Fruit fly (Drosophila melanogaster) whole organism, prepupa: ENCODE results near the gene Syn.

ENCODE experiments used
- CG10631 ChIP-seq: fragments of 200-800 bp; sonication (Bioruptor generic); optimal IDR thresholded peaks from 2 replicates; lab custom pipeline; 2016; ENCODE audit warnings: missing biosample characterization, missing genetic modification characterization
- CG10669 ChIP-seq: fragments of 200-800 bp; sonication (Bioruptor generic); optimal IDR thresholded peaks from 3 replicates; lab custom pipeline; 2018; ENCODE audit warnings: missing biosample characterization, mild to moderate bottlenecking, missing genetic modification characterization, moderate library complexity
- CG11762 ChIP-seq: fragments of 200-800 bp; sonication (Bioruptor generic); optimal IDR thresholded peaks from 3 replicates; lab custom pipeline; 2016; ENCODE audit warnings: missing biosample characterization, missing genetic modification characterization; ENCODE audit not compliant: insufficient read depth
- CG11902 ChIP-seq: fragments of 200-800 bp; sonication (Bioruptor generic); optimal IDR thresholded peaks from 3 replicates; lab custom pipeline; 2016; ENCODE audit warnings: missing biosample characterization, missing genetic modification characterization
- CG15336 ChIP-seq: fragments of 200-800 bp; sonication (Bioruptor generic); IDR thresholded peaks from 2 replicates; pipeline ENCODE4 v1.3.6; 2022; ENCODE audit warnings: missing biosample characterization, missing genetic modification characterization
- CG1621 ChIP-seq: fragments of 200-800 bp; sonication (Bioruptor generic); optimal IDR thresholded peaks from 3 replicates; lab custom pipeline; 2018; ENCODE audit warnings: missing biosample characterization, mild to moderate bottlenecking, missing genetic modification characterization
- CG32006 ChIP-seq: fragments of 200-800 bp; sonication (Bioruptor generic); optimal IDR thresholded peaks from 3 replicates; lab custom pipeline; 2017; ENCODE audit warnings: missing biosample characterization, mild to moderate bottlenecking, missing genetic modification characterization
- CG3919 ChIP-seq: fragments of 200-800 bp; sonication (Bioruptor generic); optimal IDR thresholded peaks from 3 replicates; lab custom pipeline; 2016; ENCODE audit warnings: missing biosample characterization, missing genetic modification characterization
- CG6163 ChIP-seq: fragments of 200-800 bp; sonication (Bioruptor generic); IDR thresholded peaks from 3 replicates; pipeline ENCODE4 v1.3.6; 2022; ENCODE audit warnings: missing biosample characterization, missing genetic modification characterization
- CG6276 ChIP-seq: fragments of 200-800 bp; sonication (Bioruptor generic); optimal IDR thresholded peaks from 2 replicates; lab custom pipeline; 2017; ENCODE audit warnings: missing biosample characterization, mild to moderate bottlenecking, missing genetic modification characterization
- CG6808 ChIP-seq: fragments of 200-800 bp; sonication (Bioruptor generic); optimal IDR thresholded peaks from 3 replicates; lab custom pipeline; 2017; ENCODE audit warnings: missing biosample characterization, missing genetic modification characterization, mild to moderate bottlenecking, moderate library complexity, missing genetic modification reagents
- CG7368 ChIP-seq: fragments of 200-800 bp; sonication (Bioruptor generic); optimal IDR thresholded peaks from 3 replicates; lab custom pipeline; 2016; ENCODE audit warnings: missing biosample characterization, missing genetic modification characterization
- CG8319 ChIP-seq: fragments of 200-800 bp; sonication (Bioruptor generic); optimal IDR thresholded peaks from 3 replicates; lab custom pipeline; 2016; ENCODE audit warnings: missing biosample characterization, missing genetic modification characterization
- CG8632 ChIP-seq: fragments of 200-800 bp; sonication (Bioruptor generic); optimal IDR thresholded peaks from 3 replicates; lab custom pipeline; 2016; ENCODE audit warnings: missing biosample characterization, missing genetic modification characterization
- Eip93F ChIP-seq: fragments of 200-800 bp; sonication (Bioruptor generic); optimal IDR thresholded peaks from 2 replicates; lab custom pipeline; 2016; ENCODE audit warnings: missing biosample characterization, mild to moderate bottlenecking, missing genetic modification characterization
- Ets21C ChIP-seq: fragments of 200-800 bp; sonication (Bioruptor generic); optimal IDR thresholded peaks from 3 replicates; lab custom pipeline; 2016; ENCODE audit warnings: missing biosample characterization, missing genetic modification characterization
- Ets96B ChIP-seq: fragments of 200-800 bp; optimal IDR thresholded peaks from 2 replicates; lab custom pipeline; 2019; ENCODE audit warnings: missing biosample characterization, mild to moderate bottlenecking, missing genetic modification characterization, moderate library complexity
- Hr38 ChIP-seq: sonication (Bioruptor generic); optimal IDR thresholded peaks from 2 replicates; lab custom pipeline; 2016; ENCODE audit warnings: missing biosample characterization, missing genetic modification characterization
- Hr39 ChIP-seq: fragments of 200-800 bp; sonication (Bioruptor generic); optimal IDR thresholded peaks from 2 replicates; lab custom pipeline; 2016; ENCODE audit warnings: missing biosample characterization, missing genetic modification characterization
- Lpt ChIP-seq: fragments of 200-800 bp; sonication (Bioruptor generic); optimal IDR thresholded peaks from 3 replicates; lab custom pipeline; 2016; ENCODE audit warnings: missing biosample characterization, missing genetic modification characterization
- Met ChIP-seq: fragments of 200-800 bp; sonication (Bioruptor generic); optimal IDR thresholded peaks from 3 replicates; lab custom pipeline; 2016; ENCODE audit warnings: missing biosample characterization, missing genetic modification characterization
- OdsH ChIP-seq: fragments of 200-800 bp; sonication (Bioruptor generic); optimal IDR thresholded peaks from 3 replicates; lab custom pipeline; 2016; ENCODE audit warnings: missing biosample characterization, missing genetic modification characterization
- Smox ChIP-seq: fragments of 200-800 bp; sonication (Bioruptor generic); optimal IDR thresholded peaks from 3 replicates; lab custom pipeline; 2016; ENCODE audit warnings: missing biosample characterization, missing genetic modification characterization
- Sox102F ChIP-seq: fragments of 200-800 bp; sonication (Bioruptor generic); optimal IDR thresholded peaks from 2 replicates; lab custom pipeline; 2016; ENCODE audit warnings: missing biosample characterization, mild to moderate bottlenecking, missing genetic modification characterization
- Sox14 ChIP-seq: fragments of 200-800 bp; sonication (Bioruptor generic); optimal IDR thresholded peaks from 3 replicates; lab custom pipeline; 2016; ENCODE audit warnings: missing biosample characterization, missing genetic modification characterization
- Sox15 ChIP-seq: fragments of 200-800 bp; sonication (Bioruptor generic); optimal IDR thresholded peaks from 3 replicates; lab custom pipeline; 2016; ENCODE audit warnings: missing biosample characterization, missing genetic modification characterization
- achi ChIP-seq: fragments of 200-800 bp; sonication (Bioruptor generic); optimal IDR thresholded peaks from 3 replicates; lab custom pipeline; 2016; ENCODE audit warnings: missing biosample characterization, missing genetic modification characterization
- acj6 ChIP-seq: fragments of 200-800 bp; sonication (Bioruptor generic); optimal IDR thresholded peaks from 3 replicates; lab custom pipeline; 2016; ENCODE audit warnings: missing biosample characterization, missing genetic modification characterization
- cyc ChIP-seq: fragments of 200-800 bp; sonication (Bioruptor generic); optimal IDR thresholded peaks from 3 replicates; lab custom pipeline; 2016; ENCODE audit warnings: missing biosample characterization, missing genetic modification characterization
- esn ChIP-seq: fragments of 200-800 bp; sonication (Bioruptor generic); optimal IDR thresholded peaks from 2 replicates; lab custom pipeline; 2016; ENCODE audit warnings: missing biosample characterization, mild to moderate bottlenecking, missing genetic modification characterization, moderate library complexity
- fd59A ChIP-seq: fragments of 200-800 bp; sonication (Bioruptor generic); optimal IDR thresholded peaks from 2 replicates; lab custom pipeline; 2017; ENCODE audit warnings: missing biosample characterization, mild to moderate bottlenecking, missing genetic modification characterization, missing genetic modification reagents
- fkh ChIP-seq: fragments of 200-800 bp; sonication (Bioruptor generic); optimal IDR thresholded peaks from 3 replicates; lab custom pipeline; 2017; ENCODE audit warnings: missing biosample characterization, mild to moderate bottlenecking, missing genetic modification characterization, moderate library complexity
- net ChIP-seq: fragments of 200-800 bp; sonication (Bioruptor generic); optimal IDR thresholded peaks from 3 replicates; lab custom pipeline; 2016; ENCODE audit warnings: missing biosample characterization, missing genetic modification characterization
- pdm3 ChIP-seq: fragments of 200-800 bp; sonication (Bioruptor generic); optimal IDR thresholded peaks from 3 replicates; lab custom pipeline; 2016; ENCODE audit warnings: missing biosample characterization, missing genetic modification characterization
- salr ChIP-seq, 2 experiments: fragments of 200-800 bp; sonication (Bioruptor generic); optimal IDR thresholded peaks; 3 replicates each; lab custom pipeline; 2016 to 2018; ENCODE audit warnings: missing biosample characterization in 2 of 2, missing genetic modification characterization in 2 of 2, mild to moderate bottlenecking in 1 of 2
- ss ChIP-seq, 2 experiments: fragments of 200-800 bp; sonication (Bioruptor generic); optimal IDR thresholded peaks; 2 replicates in 1 of 2; 3 replicates in 1 of 2; lab custom pipeline; 2017 to 2018; ENCODE audit warnings: mild to moderate bottlenecking in 2 of 2, missing biosample characterization in 2 of 2, missing genetic modification characterization in 2 of 2, moderate library complexity in 1 of 2
- vri ChIP-seq: fragments of 200-800 bp; sonication (Bioruptor generic); optimal IDR thresholded peaks from 3 replicates; lab custom pipeline; 2016; ENCODE audit warnings: missing biosample characterization, mild to moderate bottlenecking, missing genetic modification characterization

Syn gene

DNA sequence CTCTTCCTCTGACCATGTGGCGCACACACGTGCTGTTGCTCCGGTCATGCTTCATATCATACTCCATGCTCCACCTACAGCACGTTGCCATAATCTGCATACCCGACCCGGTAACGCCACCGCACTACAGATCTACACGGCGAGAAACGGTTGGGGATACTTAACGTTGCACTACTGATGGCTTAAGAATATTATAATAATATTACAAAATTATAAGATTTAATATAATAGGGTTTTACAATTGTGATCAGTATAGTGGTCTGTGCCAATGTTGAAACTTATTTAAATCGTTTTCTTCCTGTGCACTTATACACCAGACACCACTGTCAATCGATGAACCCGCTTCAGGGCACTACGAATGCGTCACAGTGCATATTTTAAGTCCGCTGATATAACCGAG is 22.9 kb downstream of the Syn start (continued):
- TF ChIP-seq CG15336 (GFP tag; lab: Robert Waterston, UW) (peak; percentile 85), OdsH (GFP tag; lab: Kevin White, UChicago) (peak; percentile 90), Ets21C (GFP tag; lab: Kevin White, UChicago) (no peak), fd59A (peak; percentile 90), CG7368 (peak; percentile 87), Smox (GFP tag; lab: Kevin White, UChicago) (peak; percentile 42), CG6276 (GFP tag; lab: Kevin White, UChicago) (peak; percentile 81), Met (peak; percentile 64), CG10669 (GFP tag; lab: Kevin White, UChicago) (peak; percentile 94), ss (GFP tag; optimal IDR thresholded peaks at IDR 0.05; lab: Kevin White, UChicago) (peak; percentile 88 to 93), salr (GFP tag; optimal IDR thresholded peaks at IDR 0.05; lab: Kevin White, UChicago) (peak; percentile 80 to 89), CG11762 (peak; percentile 85), pdm3 (GFP tag; lab: Kevin White, UChicago) (peak; percentile 75), achi (GFP tag; lab: Kevin White, UChicago) (peak; percentile 88), acj6 (GFP tag; lab: Kevin White, UChicago) (peak; percentile 87), CG3919 (GFP tag; lab: Kevin White, UChicago) (peak; percentile 88), Hr38 (GFP tag; lab: Kevin White, UChicago) (no peak), Ets96B (peak; percentile 93), CG8632 (GFP tag; lab: Kevin White, UChicago) (peak; percentile 89)

DNA sequence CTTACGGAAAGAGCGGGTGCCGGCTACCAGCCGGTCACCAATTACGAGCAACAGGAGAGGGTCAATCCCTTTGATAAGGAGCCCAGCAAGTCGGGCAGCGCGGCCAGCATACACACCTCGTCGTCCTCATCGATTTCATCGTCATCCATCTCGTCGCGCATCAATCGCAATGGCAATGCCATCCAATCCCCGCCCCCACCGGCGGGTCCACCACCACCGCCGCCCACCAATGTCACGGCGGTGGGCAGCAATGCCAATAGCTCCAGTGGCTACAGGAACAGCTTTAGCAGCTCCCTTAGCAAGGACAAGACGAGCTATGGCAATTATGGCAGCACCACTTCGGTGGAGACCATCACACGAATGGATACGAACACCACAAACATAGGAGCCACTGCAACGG is 27.5 kb downstream of the Syn start:
- TF ChIP-seq Eip93F (GFP tag; lab: Kevin White, UChicago) (no peak), CG11902 (GFP tag; lab: Kevin White, UChicago) (no peak), Sox15 (GFP tag; lab: Kevin White, UChicago) (no peak), net (GFP tag; lab: Kevin White, UChicago) (no peak), Ets21C (GFP tag; lab: Kevin White, UChicago) (no peak), CG6808 (GFP tag; lab: Kevin White, UChicago) (no peak), Sox102F (GFP tag; lab: Kevin White, UChicago) (no peak), cyc (GFP tag; lab: Kevin White, UChicago) (no peak), Sox14 (GFP tag; lab: Kevin White, UChicago) (no peak), Met (no peak)
- TF ChIP-seq, all 60 proteins: peak for 0

DNA sequence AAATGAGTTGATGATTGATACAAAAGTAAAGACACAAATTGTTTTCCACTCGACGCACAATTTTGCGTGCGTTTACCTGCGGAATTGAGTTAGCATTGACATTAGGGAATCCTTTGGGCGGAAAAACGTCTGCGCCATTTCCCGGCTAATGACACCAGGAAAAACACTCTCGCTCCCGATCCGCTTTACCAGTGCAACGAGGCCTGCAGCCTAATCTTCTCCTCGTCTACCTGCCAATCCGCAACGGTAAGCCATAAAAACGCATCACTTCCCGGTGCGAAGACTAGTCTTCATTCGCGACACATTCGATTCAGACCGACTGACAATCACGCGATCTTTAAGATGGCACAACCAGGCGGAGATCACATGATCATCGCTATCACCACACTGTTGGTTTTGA is 31.9 kb downstream of the Syn start, which contains the start of gene CG12420:
TSS of gene CG12420 (plus strand) at position 283 of the 400 bp plus-strand sequence.
- TF ChIP-seq CG1621 (tag; lab: Kevin White, UChicago), result no peak

DNA sequence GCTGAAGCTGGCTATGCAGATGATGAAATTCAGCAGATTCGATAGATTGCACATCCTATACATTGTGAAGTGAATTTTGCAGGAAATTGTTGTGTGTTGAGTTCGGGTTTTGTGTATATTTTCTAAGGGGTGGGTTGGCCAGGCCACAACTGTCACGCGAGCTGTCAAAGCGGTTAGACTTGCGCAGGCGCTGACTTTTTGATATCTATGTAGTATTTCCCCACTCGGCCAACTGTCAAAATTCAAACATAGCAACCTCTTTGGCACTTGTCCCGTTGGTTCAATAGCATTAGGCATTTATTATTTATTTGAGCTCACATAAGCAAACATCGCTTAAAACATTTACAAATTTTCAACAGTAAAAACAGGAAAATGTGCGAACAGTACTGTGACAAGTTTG is 34.1 kb downstream of the Syn start, which contains the start of the genes CG12817 and CG34107:
TSS of gene CG12817 (minus strand) at position 132 of the 400 bp plus-strand sequence.
TSS of gene CG34107 (plus strand) at position 316 of the 400 bp plus-strand sequence.
- TF ChIP-seq achi (GFP tag; lab: Kevin White, UChicago) (peak; percentile 54), CG6163 (no peak), Lpt (GFP tag; lab: Kevin White, UChicago) (no peak), CG8319 (no peak), CG6808 (GFP tag; lab: Kevin White, UChicago) (no peak), fkh (GFP tag; lab: Kevin White, UChicago) (no peak)

DNA sequence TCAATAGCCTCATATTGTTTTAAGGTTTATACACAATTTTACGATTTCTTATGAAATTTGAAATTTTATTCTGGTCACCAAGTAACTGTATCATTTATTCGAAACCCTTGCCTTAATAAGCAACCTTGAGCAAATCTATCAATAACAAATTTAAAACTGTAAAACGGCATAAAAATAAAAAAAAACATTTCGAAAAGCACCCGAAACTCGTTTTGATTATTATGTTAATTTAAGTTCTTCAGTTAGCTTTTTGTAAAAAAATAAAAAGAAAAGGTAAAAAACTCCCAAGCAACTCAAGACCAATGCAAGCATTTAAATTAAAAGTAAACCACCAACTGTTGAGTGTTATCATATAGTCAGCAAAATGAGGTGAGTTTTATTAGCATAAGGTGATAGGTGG is 34.9 kb downstream of the Syn start, which contains the start of gene CG42795:
TSS of gene CG42795 (plus strand) at position 301 of the 400 bp plus-strand sequence.
- TF ChIP-seq esn (no peak), vri (GFP tag; lab: Kevin White, UChicago) (no peak), Hr39 (GFP tag; lab: Kevin White, UChicago) (no peak), CG32006 (GFP tag; lab: Kevin White, UChicago) (no peak), Sox14 (GFP tag; lab: Kevin White, UChicago) (no peak), CG10631 (GFP tag; lab: Kevin White, UChicago) (no peak), OdsH (GFP tag; lab: Kevin White, UChicago) (no peak), Met (no peak), achi (GFP tag; lab: Kevin White, UChicago) (no peak), CG11762 (no peak), Lpt (GFP tag; lab: Kevin White, UChicago) (no peak)
